Fruit fly (Drosophila melanogaster): ENCODE measurements around the gene Rim.

The Rim gene

DNA sequence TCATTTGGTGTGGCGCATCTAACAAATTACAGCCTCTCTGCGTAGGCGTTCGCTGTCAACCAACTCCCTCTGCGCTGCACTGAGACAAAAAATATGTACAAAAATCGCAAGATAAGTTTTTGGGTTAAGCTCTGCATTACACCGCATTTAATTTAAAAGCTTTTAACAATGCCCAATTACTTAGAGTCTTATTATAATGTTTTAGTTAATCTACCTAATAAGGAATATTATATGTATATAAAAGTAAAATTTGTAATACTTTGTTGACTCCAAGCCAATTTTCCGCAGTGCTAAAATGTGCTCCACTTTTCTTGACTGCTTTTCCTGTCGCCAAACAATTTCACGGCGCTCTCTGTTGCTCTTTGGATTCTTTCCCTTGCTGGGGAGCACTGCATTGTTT lies 39.4 kb upstream of the Rim start (continued):
- TF ChIP-seq CG4282 (GFP tag; optimal IDR thresholded peaks at IDR 0.05) (no peak), Sry-β (GFP tag; optimal IDR thresholded peaks at IDR 0.05) (no peak), NfI (GFP tag; optimal IDR thresholded peaks at IDR 0.05) (peak; percentile 28), CG30431 (GFP tag; optimal IDR thresholded peaks at IDR 0.05) (no peak), CG18619 (GFP tag; optimal IDR thresholded peaks at IDR 0.05) (peak; percentile 37), Max (GFP tag; optimal IDR thresholded peaks at IDR 0.05) (no peak), CG7963 (GFP tag; IDR thresholded peaks at IDR 0.05; ENCODE audit: partially characterized antibody) (no peak), Drgx (GFP tag; IDR thresholded peaks at IDR 0.05) (peak; percentile 58), kah (GFP tag; optimal IDR thresholded peaks at IDR 0.05) (no peak), CG4730 (GFP tag; IDR thresholded peaks at IDR 0.05) (no peak), Sry-δ (GFP tag; optimal IDR thresholded peaks at IDR 0.05) (no peak), CG10654 (GFP tag; optimal IDR thresholded peaks at IDR 0.05) (peak; percentile 4), dan (GFP tag; IDR thresholded peaks at IDR 0.05) (no peak), sqz (GFP tag; optimal IDR thresholded peaks at IDR 0.05) (no peak), B-H2 (GFP tag; optimal IDR thresholded peaks at IDR 0.05) (no peak), Oli (tag; optimal IDR thresholded peaks at IDR 0.05) (peak; percentile 50), CG6813 (GFP tag; optimal IDR thresholded peaks at IDR 0.05) (peak; percentile 35), CG6854 (GFP tag; optimal IDR thresholded peaks at IDR 0.05) (peak; percentile 36), vfl (GFP tag; optimal IDR thresholded peaks at IDR 0.05) (no peak), Hr3 (GFP tag; optimal IDR thresholded peaks at IDR 0.05) (peak; percentile 14), ssp (GFP tag; IDR thresholded peaks at IDR 0.05) (peak; percentile 41), dysf (GFP tag; IDR thresholded peaks at IDR 0.05) (peak; percentile 55), Lpt (GFP tag; optimal IDR thresholded peaks at IDR 0.05) (no peak), insv (GFP tag; optimal IDR thresholded peaks at IDR 0.05) (no peak), org-1 (GFP tag; optimal IDR thresholded peaks at IDR 0.05) (peak; percentile 27), CG14441 (GFP tag; IDR thresholded peaks at IDR 0.05) (no peak), Fer3 (tag; optimal IDR thresholded peaks at IDR 0.05) (peak; percentile 9), Bgb (GFP tag; IDR thresholded peaks at IDR 0.05; ENCODE audit: partially characterized antibody) (no peak), CG4707 (GFP tag; optimal IDR thresholded peaks at IDR 0.05) (no peak), trem (tag; optimal IDR thresholded peaks at IDR 0.05) (peak; percentile 12), usp (GFP tag; optimal IDR thresholded peaks at IDR 0.05) (no peak), Dp (GFP tag; optimal IDR thresholded peaks at IDR 0.05) (no peak), chif (GFP tag; optimal IDR thresholded peaks at IDR 0.05) (no peak), Optix (GFP tag; IDR thresholded peaks at IDR 0.05) (no peak), CG9437 (GFP tag; optimal IDR thresholded peaks at IDR 0.05) (no peak), CG13424 (tag; optimal IDR thresholded peaks at IDR 0.05) (peak; percentile 51), CG12942 (GFP tag; optimal IDR thresholded peaks at IDR 0.05) (no peak), CG15601 (tag; optimal IDR thresholded peaks at IDR 0.05) (peak; percentile 12), Med (GFP tag) (peak; percentile 30), yki (optimal IDR thresholded peaks at IDR 0.05) (no peak), CG12219 (GFP tag; optimal IDR thresholded peaks at IDR 0.05) (peak; percentile 13), CG10543 (GFP tag; optimal IDR thresholded peaks at IDR 0.05) (no peak), toy (GFP tag; IDR thresholded peaks at IDR 0.05) (no peak), en (GFP tag; optimal IDR thresholded peaks at IDR 0.05) (no peak), CG3065 (GFP tag; optimal IDR thresholded peaks at IDR 0.05) (no peak), HLHmδ (GFP tag; optimal IDR thresholded peaks at IDR 0.05) (no peak), Myb (GFP tag; optimal IDR thresholded peaks at IDR 0.05) (no peak), Trl (optimal IDR thresholded peaks at IDR 0.05) (no peak), Trl (GFP tag; optimal IDR thresholded peaks at IDR 0.05) (no peak), NC2α (GFP tag; optimal IDR thresholded peaks at IDR 0.05) (no peak), CG12071 (GFP tag; optimal IDR thresholded peaks at IDR 0.05) (no peak), danr (GFP tag; IDR thresholded peaks at IDR 0.05) (no peak), corto (GFP tag; optimal IDR thresholded peaks at IDR 0.05) (no peak)
